Worm (Caenorhabditis elegans): ENCODE data around the gene dnj-8.

DNA sequence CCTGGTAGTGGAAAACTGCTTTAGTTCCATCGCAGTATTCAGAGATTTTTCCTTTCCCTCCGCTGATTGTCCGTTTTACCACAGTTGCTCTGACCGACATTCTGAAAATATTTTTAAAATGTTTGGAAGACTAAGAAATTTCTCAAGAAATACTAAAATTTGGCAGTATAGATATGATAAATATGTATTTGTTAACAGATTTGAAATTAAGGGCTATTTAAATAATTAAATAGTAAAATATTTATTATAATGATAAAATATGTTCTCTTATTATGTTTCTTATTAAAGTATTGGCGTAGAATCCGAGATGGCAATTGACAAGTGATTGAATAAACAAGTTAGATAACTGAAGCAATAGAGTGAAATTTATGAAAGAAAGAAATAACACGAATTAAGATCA, 3.7 kb downstream of the dnj-8 start, which contains the start of gene aipr-1:
- TF ChIP-seq Y95B8A.8 (GFP tag; IDR thresholded peaks at IDR 0.05) (no peak), ztf-18 (tag; optimal IDR thresholded peaks at IDR 0.05) (no peak), tbp1 (GFP tag; optimal IDR thresholded peaks at IDR 0.05) (no peak), attf-6 (GFP tag; IDR thresholded peaks at IDR 0.05) (no peak), egrh-3 (GFP tag; IDR thresholded peaks at IDR 0.05) (no peak), hsf-1 (GFP tag; IDR thresholded peaks at IDR 0.05) (no peak), sea-2 (GFP tag; IDR thresholded peaks at IDR 0.05) (no peak), F49E8.2 (tag; optimal IDR thresholded peaks at IDR 0.05; ENCODE audit: insufficient read depth) (no peak), xnd-1 (tag; optimal IDR thresholded peaks at IDR 0.05) (no peak), B0261.1 (tag; optimal IDR thresholded peaks at IDR 0.05) (no peak), attf-5 (GFP tag; optimal IDR thresholded peaks at IDR 0.05) (no peak), fkh-3 (tag; optimal IDR thresholded peaks at IDR 0.05) (no peak), nhr-120 (GFP tag; IDR thresholded peaks at IDR 0.05) (no peak), unc-130 (GFP tag; optimal IDR thresholded peaks at IDR 0.05) (no peak)

Data from whole organism, young adult.